Fruit fly (Drosophila melanogaster) whole organism, embryonic: ENCODE results near the gene mahe.

Source experiments
- B-H1 ChIP-seq: fragments of 200-800 bp; sonication (Bioruptor generic); IDR thresholded peaks from 3 replicates; pipeline ENCODE4 v1.3.6; 2022; ENCODE audit warnings: missing biosample characterization, missing genetic modification characterization
- C15 ChIP-seq: fragments of 200-800 bp; sonication (Bioruptor generic); IDR thresholded peaks from 3 replicates; pipeline ENCODE4 v1.3.6; 2022; ENCODE audit warnings: missing biosample characterization, missing genetic modification characterization
- CG10209 ChIP-seq: fragments of 200-800 bp; sonication (Bioruptor generic); optimal IDR thresholded peaks from 3 replicates; lab custom pipeline; 2017; ENCODE audit warnings: missing biosample characterization, mild to moderate bottlenecking, missing genetic modification characterization, missing genetic modification reagents
- CG10267 ChIP-seq: fragments of 200-800 bp; sonication (Bioruptor generic); optimal IDR thresholded peaks from 2 replicates; lab custom pipeline; 2018; ENCODE audit warnings: missing biosample characterization, mild to moderate bottlenecking, missing genetic modification characterization, moderate library complexity
- CG10274 ChIP-seq: fragments of 200-800 bp; sonication (Bioruptor generic); optimal IDR thresholded peaks from 3 replicates; lab custom pipeline; 2017; ENCODE audit warnings: missing biosample characterization, mild to moderate bottlenecking, missing genetic modification characterization
- CG12104 ChIP-seq: fragments of 200-800 bp; sonication (Bioruptor generic); optimal IDR thresholded peaks from 3 replicates; lab custom pipeline; 2016; ENCODE audit warnings: missing biosample characterization, missing genetic modification characterization
- CG1233 ChIP-seq: fragments of 200-800 bp; sonication (Bioruptor generic); optimal IDR thresholded peaks from 4 replicates; lab custom pipeline; 2018; ENCODE audit warnings: missing biosample characterization, mild to moderate bottlenecking, missing genetic modification characterization
- CG1529 ChIP-seq: fragments of 200-800 bp; sonication (Bioruptor generic); optimal IDR thresholded peaks from 3 replicates; lab custom pipeline; 2018; ENCODE audit warnings: missing biosample characterization, missing genetic modification characterization
- CG17186 ChIP-seq: fragments of 200-800 bp; sonication (Bioruptor generic); optimal IDR thresholded peaks from 3 replicates; lab custom pipeline; 2017; ENCODE audit warnings: missing biosample characterization, missing genetic modification reagents, missing genetic modification characterization
- CG17359 ChIP-seq: fragments of 200-800 bp; sonication (Bioruptor generic); optimal IDR thresholded peaks from 3 replicates; lab custom pipeline; 2018; ENCODE audit warnings: missing biosample characterization, mild to moderate bottlenecking, missing genetic modification characterization, moderate library complexity
- CG17802 ChIP-seq: fragments of 200-800 bp; sonication (Bioruptor generic); optimal IDR thresholded peaks from 2 replicates; lab custom pipeline; 2018; ENCODE audit warnings: missing biosample characterization, mild to moderate bottlenecking, missing genetic modification characterization, moderate library complexity
- CG18476 ChIP-seq: fragments of 200-800 bp; sonication (Bioruptor generic); optimal IDR thresholded peaks from 2 replicates; lab custom pipeline; 2016; ENCODE audit warnings: missing biosample characterization, mild to moderate bottlenecking, missing genetic modification characterization
- CG2120 ChIP-seq: fragments of 200-800 bp; sonication (Bioruptor generic); optimal IDR thresholded peaks from 3 replicates; lab custom pipeline; 2016; ENCODE audit warnings: missing biosample characterization, missing genetic modification characterization
- CG2129 ChIP-seq: fragments of 200-800 bp; sonication (Bioruptor generic); IDR thresholded peaks from 2 replicates; pipeline ENCODE4 v1.3.6; 2022; ENCODE audit warnings: missing biosample characterization, missing genetic modification characterization; ENCODE audit not compliant: partially characterized antibody
- CG2202 ChIP-seq: fragments of 200-800 bp; sonication (Bioruptor generic); optimal IDR thresholded peaks from 2 replicates; lab custom pipeline; 2018; ENCODE audit warnings: missing biosample characterization, mild to moderate bottlenecking, missing genetic modification characterization
- CG3163 ChIP-seq: fragments of 200-800 bp; sonication (Bioruptor generic); optimal IDR thresholded peaks from 3 replicates; lab custom pipeline; 2016; ENCODE audit warnings: missing biosample characterization, missing genetic modification characterization
- CG34224 ChIP-seq: fragments of 200-800 bp; sonication (Bioruptor generic); IDR thresholded peaks from 3 replicates; pipeline ENCODE4 v1.3.6; 2022; ENCODE audit warnings: missing biosample characterization, missing genetic modification characterization; ENCODE audit not compliant: partially characterized antibody
- CG34376 ChIP-seq: fragments of 200-800 bp; sonication (Bioruptor generic); optimal IDR thresholded peaks from 2 replicates; lab custom pipeline; 2018; ENCODE audit warnings: missing biosample characterization, mild to moderate bottlenecking, missing genetic modification characterization
- CG4360 ChIP-seq: fragments of 200-800 bp; sonication (Bioruptor generic); IDR thresholded peaks from 2 replicates; pipeline ENCODE4 v1.3.6; 2022; ENCODE audit warnings: missing biosample characterization, missing genetic modification characterization
- CG6254 ChIP-seq: fragments of 200-800 bp; sonication (Bioruptor generic); optimal IDR thresholded peaks from 3 replicates; lab custom pipeline; 2017; ENCODE audit warnings: mild to moderate bottlenecking, missing biosample characterization, missing genetic modification reagents, missing genetic modification characterization
- CG8765 ChIP-seq: fragments of 200-800 bp; sonication (Bioruptor generic); IDR thresholded peaks from 2 replicates; pipeline ENCODE4 v1.3.6; 2022; ENCODE audit warnings: missing biosample characterization, missing genetic modification characterization
- CG9609 ChIP-seq: fragments of 200-800 bp; sonication (Bioruptor generic); optimal IDR thresholded peaks from 3 replicates; lab custom pipeline; 2016; ENCODE audit warnings: missing biosample characterization, missing genetic modification characterization
- CG9797 ChIP-seq: fragments of 200-800 bp; sonication (Bioruptor generic); optimal IDR thresholded peaks from 3 replicates; lab custom pipeline; 2018; ENCODE audit warnings: missing biosample characterization, mild to moderate bottlenecking, missing genetic modification characterization
- Dek ChIP-seq: fragments of 200-800 bp; sonication (Bioruptor generic); optimal IDR thresholded peaks from 3 replicates; lab custom pipeline; 2019; ENCODE audit warnings: missing biosample characterization, mild to moderate bottlenecking, missing genetic modification characterization, moderate library complexity
- E2f1 ChIP-seq: fragments of 200-800 bp; sonication (Bioruptor generic); IDR thresholded peaks from 2 replicates; pipeline ENCODE4 v1.3.6; 2022; ENCODE audit warnings: missing biosample characterization, missing genetic modification characterization
- Fer1 ChIP-seq: fragments of 200-800 bp; sonication (Bioruptor generic); optimal IDR thresholded peaks from 2 replicates; lab custom pipeline; 2017; ENCODE audit warnings: missing biosample characterization, mild to moderate bottlenecking, missing genetic modification characterization
- GATAe ChIP-seq: fragments of 200-800 bp; sonication (Bioruptor generic); conservative IDR thresholded peaks from 2 replicates; pipeline ENCODE4 v1.3.6; 2022; ENCODE audit warnings: missing biosample characterization, missing genetic modification characterization
- Gsc ChIP-seq: fragments of 200-800 bp; sonication (Bioruptor generic); IDR thresholded peaks from 2 replicates; pipeline ENCODE4 v1.3.6; 2022; ENCODE audit warnings: missing biosample characterization, missing genetic modification characterization
- Gug ChIP-seq: fragments of 200-800 bp; sonication (Bioruptor generic); IDR thresholded peaks from 4 replicates; pipeline ENCODE4 v1.3.6; 2022; ENCODE audit warnings: missing biosample characterization, missing genetic modification characterization
- HHEX ChIP-seq: fragments of 200-800 bp; sonication (Bioruptor generic); optimal IDR thresholded peaks from 3 replicates; lab custom pipeline; 2017; ENCODE audit warnings: missing biosample characterization, mild to moderate bottlenecking, missing genetic modification characterization, missing genetic modification reagents
- Hey ChIP-seq: fragments of 200-800 bp; sonication (Bioruptor generic); optimal IDR thresholded peaks from 3 replicates; lab custom pipeline; 2018; ENCODE audit warnings: missing biosample characterization, mild to moderate bottlenecking, missing genetic modification characterization
- Kr ChIP-seq: fragments of 200-800 bp; sonication (Bioruptor generic); optimal IDR thresholded peaks from 2 replicates; lab custom pipeline; 2017; ENCODE audit warnings: missing biosample characterization, mild to moderate bottlenecking, missing genetic modification characterization
- Lhr ChIP-seq: fragments of 200-800 bp; sonication (Bioruptor generic); optimal IDR thresholded peaks from 3 replicates; lab custom pipeline; 2017; ENCODE audit warnings: mild to moderate bottlenecking, missing biosample characterization, missing genetic modification reagents, missing genetic modification characterization
- NC2α ChIP-seq: fragments of 200-800 bp; sonication (Bioruptor generic); optimal IDR thresholded peaks from 2 replicates; lab custom pipeline; 2016; ENCODE audit warnings: missing biosample characterization, missing genetic modification characterization
- Rx ChIP-seq: fragments of 200-800 bp; sonication (Bioruptor generic); IDR thresholded peaks from 2 replicates; pipeline ENCODE4 v1.3.6; 2022; ENCODE audit warnings: missing biosample characterization, missing genetic modification characterization
- Six4 ChIP-seq: fragments of 200-800 bp; sonication (Bioruptor generic); optimal IDR thresholded peaks from 2 replicates; lab custom pipeline; 2016; ENCODE audit warnings: missing biosample characterization, missing genetic modification characterization
- TFAM ChIP-seq: fragments of 200-800 bp; sonication (Bioruptor generic); optimal IDR thresholded peaks from 2 replicates; lab custom pipeline; 2017; ENCODE audit warnings: missing biosample characterization, missing genetic modification characterization, inconsistent platforms
- fd64A ChIP-seq: fragments of 200-800 bp; sonication (Bioruptor generic); optimal IDR thresholded peaks from 3 replicates; lab custom pipeline; 2018; ENCODE audit warnings: missing biosample characterization, mild to moderate bottlenecking, missing genetic modification characterization
- fu2 ChIP-seq: fragments of 200-800 bp; sonication (Bioruptor generic); optimal IDR thresholded peaks from 2 replicates; lab custom pipeline; 2016; ENCODE audit warnings: missing biosample characterization, missing genetic modification characterization
- ind ChIP-seq: fragments of 200-800 bp; sonication (Bioruptor generic); optimal IDR thresholded peaks from 3 replicates; lab custom pipeline; 2016; ENCODE audit warnings: missing biosample characterization, missing genetic modification characterization
- jigr1 ChIP-seq: fragments of 200-800 bp; sonication (Bioruptor generic); IDR thresholded peaks from 3 replicates; pipeline ENCODE4 v1.3.6; 2022; ENCODE audit warnings: missing biosample characterization, missing genetic modification characterization
- lola ChIP-seq, 3 experiments: fragments of >200 bp in 2 of 3; fragments of 200-800 bp in 1 of 3; sonication (Bioruptor generic) in 1 of 3; optimal IDR thresholded peaks; 2 replicates each; lab custom pipeline; 2017 to 2019; ENCODE audit warnings: missing biosample characterization in 3 of 3, missing genetic modification characterization in 3 of 3, mild to moderate bottlenecking in 1 of 3, moderate library complexity in 1 of 3
- otp ChIP-seq: fragments of 200-800 bp; sonication (Bioruptor generic); IDR thresholded peaks from 3 replicates; pipeline ENCODE4, ENCODE4 v1.3.6; 2022; ENCODE audit warnings: missing biosample characterization, missing genetic modification characterization
- so ChIP-seq: fragments of 200-800 bp; sonication (Bioruptor generic); IDR thresholded peaks from 3 replicates; pipeline ENCODE4 v1.3.6; 2022; ENCODE audit warnings: missing biosample characterization, missing genetic modification characterization
- stc ChIP-seq: fragments of 200-800 bp; sonication (Bioruptor generic); IDR thresholded peaks from 2 replicates; pipeline ENCODE4 v1.3.6; 2022; ENCODE audit warnings: missing biosample characterization, missing genetic modification characterization
- stwl ChIP-seq: fragments of 200-800 bp; sonication (Bioruptor generic); optimal IDR thresholded peaks from 3 replicates; lab custom pipeline; 2018; ENCODE audit warnings: missing biosample characterization, mild to moderate bottlenecking, missing genetic modification characterization, moderate library complexity
- vnd ChIP-seq: fragments of 200-800 bp; sonication (Bioruptor generic); IDR thresholded peaks from 3 replicates; pipeline ENCODE4 v1.3.6; 2022; ENCODE audit warnings: missing biosample characterization, missing genetic modification characterization; ENCODE audit not compliant: partially characterized antibody
- zen2 ChIP-seq: fragments of 200-800 bp; sonication (Bioruptor generic); IDR thresholded peaks from 3 replicates; pipeline ENCODE4 v1.3.6; 2022; ENCODE audit warnings: missing biosample characterization, missing genetic modification characterization; ENCODE audit not compliant: partially characterized antibody

The mahe gene

DNA sequence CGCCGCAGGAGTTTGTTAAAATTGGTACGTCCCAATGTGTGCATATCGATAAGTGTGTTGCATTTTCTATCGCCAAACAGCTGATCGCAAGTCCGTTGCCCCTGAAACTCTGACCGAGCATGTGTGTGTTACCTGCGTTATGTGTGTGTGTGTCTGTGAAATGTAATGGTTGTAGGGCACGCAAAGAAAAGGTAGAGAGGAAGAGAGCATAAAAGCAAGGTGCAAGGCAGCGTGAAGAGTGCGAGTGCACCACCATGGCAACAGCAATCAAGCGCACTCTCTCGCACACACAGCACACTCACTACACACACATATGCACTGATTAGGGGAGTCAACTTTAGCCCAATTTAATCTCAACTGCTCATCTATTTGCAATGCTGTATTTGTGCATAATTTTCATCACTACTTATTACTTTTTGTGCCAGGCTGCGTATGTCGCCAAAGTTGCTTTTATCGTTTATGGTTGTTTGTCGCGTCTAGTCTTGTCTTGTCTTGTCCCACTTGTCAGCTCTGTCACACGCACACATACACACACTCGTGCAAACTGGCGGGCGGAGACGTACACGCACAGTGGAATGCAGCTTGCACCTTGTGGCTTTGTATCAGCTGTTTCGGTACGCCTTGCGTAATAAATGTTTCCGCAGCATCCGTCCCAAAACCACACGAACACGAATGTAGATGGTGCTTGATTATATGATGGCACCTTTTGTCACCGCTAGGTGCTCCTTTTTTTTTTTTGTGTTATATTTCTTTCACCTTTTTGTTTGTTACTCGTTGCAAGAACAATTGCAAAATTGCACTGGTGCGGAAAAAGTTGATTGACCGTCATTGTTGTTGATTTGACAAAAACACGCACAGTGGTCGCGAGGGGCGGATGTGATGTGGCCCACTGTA is 6.7 kb upstream of the mahe start (continued):
- TF ChIP-seq CG8765 (GFP tag; lab: Robert Waterston, UW) = no peak
- TF ChIP-seq CG2202 (tag; lab: Kevin White, UChicago) = peak; percentile 73
- peak; percentile 59; the same call in 1 of the 3 replicates for TF ChIP-seq so (GFP tag; lab: Robert Waterston, UW)
- TF ChIP-seq zen2 (GFP tag; lab: Robert Waterston, UW) = no peak
- TF ChIP-seq CG3163 (GFP tag; lab: Kevin White, UChicago) = peak; percentile 48
- peak; percentile 82 for TF ChIP-seq CG10209 (GFP tag; lab: Kevin White, UChicago)
- peak; percentile 88 for TF ChIP-seq CG9609 (GFP tag; lab: Kevin White, UChicago)
- TF ChIP-seq otp (GFP tag; lab: Robert Waterston, UW) = peak; percentile 68; the same call in 2 of the 3 replicates
- peak; percentile 14 for TF ChIP-seq CG9797
- TF ChIP-seq CG2120 (GFP tag; lab: Kevin White, UChicago) = peak; percentile 55
- peak; percentile 54; the same call in 2 of the 3 replicates for TF ChIP-seq B-H1 (GFP tag; lab: Robert Waterston, UW)
- no peak for TF ChIP-seq stwl (tag; lab: Kevin White, UChicago)
- TF ChIP-seq lola (GFP tag; optimal IDR thresholded peaks at IDR 0.05; lab: Kevin White, UChicago) = peak in 1 of 3 experiments; percentile 92
- peak; percentile 58 for TF ChIP-seq E2f1 (GFP tag; lab: Robert Waterston, UW)
- TF ChIP-seq fu2 (GFP tag; lab: Kevin White, UChicago) = peak; percentile 40
- TF ChIP-seq Rx (GFP tag; lab: Robert Waterston, UW) = peak; percentile 65; the same call in 1 of the 2 replicates
- peak; percentile 60 for TF ChIP-seq stc
- TF ChIP-seq Gug = peak; percentile 82
- peak; percentile 66 for TF ChIP-seq CG10274
- TF ChIP-seq Hey = no peak
- peak; percentile 73 for TF ChIP-seq Lhr (GFP tag; lab: Kevin White, UChicago)
- peak; percentile 66 for TF ChIP-seq CG18476 (GFP tag; lab: Kevin White, UChicago)
- TF ChIP-seq TFAM (GFP tag; lab: Kevin White, UChicago) = peak; percentile 40
- TF ChIP-seq CG10267 (tag; lab: Kevin White, UChicago) = peak; percentile 73
- no peak for TF ChIP-seq vnd (GFP tag; lab: Robert Waterston, UW)
- peak; percentile 77 for TF ChIP-seq CG1233 (GFP tag; lab: Kevin White, UChicago)
- peak; percentile 69; the same call in 2 of the 3 replicates for TF ChIP-seq jigr1 (GFP tag; lab: Robert Waterston, UW)
- TF ChIP-seq ind (GFP tag; lab: Kevin White, UChicago) = peak; percentile 75
- no peak for TF ChIP-seq GATAe
- no peak for TF ChIP-seq Kr (GFP tag; lab: Kevin White, UChicago)
- TF ChIP-seq NC2α = peak; percentile 78
- TF ChIP-seq CG17359 (tag; lab: Kevin White, UChicago) = peak; percentile 77
- TF ChIP-seq CG12104 (GFP tag; lab: Kevin White, UChicago) = peak; percentile 52
- peak; percentile 85 for TF ChIP-seq CG1529 (GFP tag; lab: Kevin White, UChicago)
- TF ChIP-seq CG6254 (GFP tag; lab: Kevin White, UChicago) = peak; percentile 77
- no peak for TF ChIP-seq CG4360 (GFP tag; lab: Robert Waterston, UW)
- peak; percentile 38 for TF ChIP-seq fd64A
- peak; percentile 62 for TF ChIP-seq HHEX
- TF ChIP-seq CG34224 (GFP tag; lab: Robert Waterston, UW) = no peak
- TF ChIP-seq C15 (GFP tag; lab: Robert Waterston, UW) = no peak; the same call in 2 of the 3 replicates
- TF ChIP-seq CG17186 (GFP tag; lab: Kevin White, UChicago) = peak; percentile 54
- TF ChIP-seq CG2129 (GFP tag; lab: Robert Waterston, UW) = no peak
- peak; percentile 64 for TF ChIP-seq Fer1
- peak; percentile 23 for TF ChIP-seq Dek (tag; lab: Kevin White, UChicago)
- peak; percentile 60 for TF ChIP-seq CG17802 (tag; lab: Kevin White, UChicago)
- TF ChIP-seq Six4 = peak; percentile 77
- no peak for TF ChIP-seq CG34376 (GFP tag; lab: Kevin White, UChicago)
- no peak; the same call in none of the 2 replicates for TF ChIP-seq Gsc (GFP tag; lab: Robert Waterston, UW)
